Fruit fly (Drosophila melanogaster): Measurements from ENCODE around the gene CG14662.

Gene CG14662

DNA sequence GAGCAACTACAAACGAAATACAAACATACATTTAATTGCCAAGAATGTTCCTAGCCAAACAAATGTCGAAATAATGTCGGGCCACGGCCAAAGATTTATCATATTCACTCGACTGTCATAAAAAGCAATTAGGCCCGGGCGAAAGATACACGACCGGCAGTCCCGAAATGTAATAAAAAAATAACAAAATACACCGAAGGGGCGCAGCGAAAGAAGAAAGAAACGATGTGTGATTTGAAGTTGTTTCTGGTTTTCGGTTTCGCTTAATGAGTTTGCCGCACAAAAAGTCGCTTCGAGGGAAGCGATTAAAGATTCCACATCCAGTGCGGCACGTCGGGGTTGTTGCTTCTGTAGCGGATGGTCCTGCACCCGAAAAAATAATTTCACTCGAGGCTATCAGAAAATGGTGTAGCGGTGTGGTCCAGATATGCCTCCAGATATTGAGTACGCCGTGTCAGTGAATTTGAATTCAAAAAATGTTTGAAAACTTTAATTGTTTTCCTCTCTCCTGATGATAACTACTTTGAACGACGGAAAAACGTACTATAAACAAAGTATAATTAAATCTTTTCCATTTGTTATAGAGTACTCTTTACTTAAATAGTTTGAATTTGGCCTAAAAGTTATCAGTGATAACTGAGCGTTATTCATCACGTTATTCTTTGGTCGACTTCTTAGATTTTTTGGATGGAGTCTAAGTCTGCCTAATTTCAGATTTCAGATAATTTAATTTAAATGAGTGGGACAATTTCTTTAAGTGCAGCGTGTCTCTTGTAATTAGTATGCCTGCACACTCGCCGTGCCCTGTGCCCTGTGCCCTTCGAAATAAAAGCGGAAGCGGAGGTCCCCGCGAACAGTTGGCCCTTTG lies 5.4 kb upstream of the CG14662 start (continued):
- TF ChIP-seq Ptx1 (GFP tag; IDR thresholded peaks at IDR 0.05), result no peak
- peak; percentile 77 for TF ChIP-seq CG12391 (tag; optimal IDR thresholded peaks at IDR 0.05)
- TF ChIP-seq CG11504 (tag; optimal IDR thresholded peaks at IDR 0.05), result peak; percentile 67
- no peak for TF ChIP-seq mirr (GFP tag; optimal IDR thresholded peaks at IDR 0.05)
- no peak for TF ChIP-seq CG6854 (GFP tag; optimal IDR thresholded peaks at IDR 0.05)
- TF ChIP-seq CG9609 (GFP tag; optimal IDR thresholded peaks at IDR 0.05), result peak; percentile 46
- no peak for TF ChIP-seq lov (optimal IDR thresholded peaks at IDR 0.05)
- TF ChIP-seq lov (GFP tag; IDR thresholded peaks at IDR 0.05), result no peak; the same call in 2 of the 3 replicates
- TF ChIP-seq ara (GFP tag; IDR thresholded peaks at IDR 0.05), result no peak
- peak; percentile 0 for TF ChIP-seq CG3163 (GFP tag; optimal IDR thresholded peaks at IDR 0.05)
- peak; percentile 88 for TF ChIP-seq zf30C (GFP tag; optimal IDR thresholded peaks at IDR 0.05)
- peak; percentile 71 for TF ChIP-seq CG13775 (GFP tag; optimal IDR thresholded peaks at IDR 0.05)
- TF ChIP-seq CG30431 (GFP tag; optimal IDR thresholded peaks at IDR 0.05), result peak; percentile 35
- peak; percentile 85 for TF ChIP-seq CG10979 (tag; optimal IDR thresholded peaks at IDR 0.05)
- TF ChIP-seq CG10147 (GFP tag; optimal IDR thresholded peaks at IDR 0.05), result no peak
- peak; percentile 87 for TF ChIP-seq zen (tag; optimal IDR thresholded peaks at IDR 0.05)
- TF ChIP-seq MBD-R2 (GFP tag; IDR thresholded peaks at IDR 0.05), result no peak
- TF ChIP-seq gt (GFP tag; IDR thresholded peaks at IDR 0.05), result no peak
- peak; percentile 64 for TF ChIP-seq CG8388 (GFP tag; optimal IDR thresholded peaks at IDR 0.05)
- TF ChIP-seq Xrp1 (GFP tag; IDR thresholded peaks at IDR 0.05), result 0 out of 2 replicates have a peak, but pooled peaks have one; percentile 47
- no peak for TF ChIP-seq Jarid2 (GFP tag; optimal IDR thresholded peaks at IDR 0.05)
- TF ChIP-seq Side (GFP tag; optimal IDR thresholded peaks at IDR 0.05), result peak; percentile 18
- TF ChIP-seq Ssrp (tag; optimal IDR thresholded peaks at IDR 0.05), result peak; percentile 72
- TF ChIP-seq kni (GFP tag; optimal IDR thresholded peaks at IDR 0.05), result peak; percentile 50
- TF ChIP-seq CG1024 (GFP tag; IDR thresholded peaks at IDR 0.05), result no peak
- TF ChIP-seq Chrac-16 (GFP tag; optimal IDR thresholded peaks at IDR 0.05), result peak; percentile 53
- no peak for TF ChIP-seq Poxn (GFP tag; IDR thresholded peaks at IDR 0.05)
- no peak for TF ChIP-seq chm (GFP tag; IDR thresholded peaks at IDR 0.05)
- no peak for TF ChIP-seq HLH3B (GFP tag; IDR thresholded peaks at IDR 0.05)
- no peak for TF ChIP-seq CG17359 (tag; optimal IDR thresholded peaks at IDR 0.05)
- TF ChIP-seq Elba2 (GFP tag; optimal IDR thresholded peaks at IDR 0.05), result no peak
- TF ChIP-seq slou (GFP tag; optimal IDR thresholded peaks at IDR 0.05), result no peak
- TF ChIP-seq CG9932 (GFP tag; IDR thresholded peaks at IDR 0.05), result no peak
- no peak for TF ChIP-seq CG32772 (GFP tag; IDR thresholded peaks at IDR 0.05)
- TF ChIP-seq Dll (GFP tag; IDR thresholded peaks at IDR 0.05; ENCODE audit: partially characterized antibody), result no peak
- TF ChIP-seq Hsf (GFP tag; optimal IDR thresholded peaks at IDR 0.05), result peak; percentile 46
- TF ChIP-seq NfI (GFP tag; optimal IDR thresholded peaks at IDR 0.05), result no peak
- TF ChIP-seq insv (GFP tag; optimal IDR thresholded peaks at IDR 0.05), result no peak
- no peak for TF ChIP-seq danr (GFP tag; IDR thresholded peaks at IDR 0.05)
- TF ChIP-seq sob (GFP tag; IDR thresholded peaks at IDR 0.05), result peak; percentile 7; the same call in 1 of the 2 replicates
- no peak for TF ChIP-seq Nf-YC (tag; optimal IDR thresholded peaks at IDR 0.05)
- TF ChIP-seq D19B (GFP tag; optimal IDR thresholded peaks at IDR 0.05), result no peak
- no peak; the same call in 1 of the 2 replicates for TF ChIP-seq esg (GFP tag; conservative IDR thresholded peaks at IDR 0.05)
- TF ChIP-seq B-H2 (GFP tag; optimal IDR thresholded peaks at IDR 0.05), result no peak
- TF ChIP-seq CG14860 (GFP tag; IDR thresholded peaks at IDR 0.05; ENCODE audit: partially characterized antibody), result no peak
- peak; percentile 80 for TF ChIP-seq nmo (GFP tag; optimal IDR thresholded peaks at IDR 0.05)
- TF ChIP-seq fu2 (GFP tag; optimal IDR thresholded peaks at IDR 0.05), result no peak
- peak; percentile 12 for TF ChIP-seq CG12769 (tag; optimal IDR thresholded peaks at IDR 0.05)
- peak; percentile 50 for TF ChIP-seq fd102C (GFP tag; optimal IDR thresholded peaks at IDR 0.05)
